Worm (Caenorhabditis elegans): ENCODE measurements around the gene gly-9.
A peak's percentile ranks its signal among the peaks of the same experiment; 100 is the strongest.

Gene gly-9

DNA sequence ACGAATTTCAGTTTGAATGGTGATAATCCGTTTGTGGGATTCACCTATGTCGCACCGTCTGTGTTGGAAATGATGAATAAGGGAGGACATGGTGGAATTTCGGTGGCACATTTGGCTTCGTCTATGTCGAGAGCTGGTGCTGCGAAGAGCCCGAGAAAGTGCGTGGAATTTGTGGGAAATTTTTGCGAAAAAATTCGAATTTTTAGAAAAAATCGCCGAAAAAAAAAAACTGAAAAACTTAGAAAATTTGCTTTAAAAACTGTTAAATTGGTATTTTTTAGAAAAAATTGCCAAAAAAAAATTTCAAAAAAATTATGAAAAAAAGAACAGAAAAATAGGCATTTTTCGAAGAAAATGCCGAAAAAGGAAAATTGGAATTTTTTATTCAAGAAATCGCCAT, 41.5 kb downstream of the gly-9 start:
- TF ChIP-seq cebp-2 (GFP tag; IDR thresholded peaks at IDR 0.05) (no peak), ceh-40 (GFP tag; IDR thresholded peaks at IDR 0.05) (0 out of 2 replicates have a peak, but pooled peaks have one; percentile 28), sdz-38 (tag; optimal IDR thresholded peaks at IDR 0.05) (no peak), Y53F4B.3 (GFP tag; IDR thresholded peaks at IDR 0.05) (no peak), Y95B8A.8 (GFP tag; IDR thresholded peaks at IDR 0.05) (no peak)

DNA sequence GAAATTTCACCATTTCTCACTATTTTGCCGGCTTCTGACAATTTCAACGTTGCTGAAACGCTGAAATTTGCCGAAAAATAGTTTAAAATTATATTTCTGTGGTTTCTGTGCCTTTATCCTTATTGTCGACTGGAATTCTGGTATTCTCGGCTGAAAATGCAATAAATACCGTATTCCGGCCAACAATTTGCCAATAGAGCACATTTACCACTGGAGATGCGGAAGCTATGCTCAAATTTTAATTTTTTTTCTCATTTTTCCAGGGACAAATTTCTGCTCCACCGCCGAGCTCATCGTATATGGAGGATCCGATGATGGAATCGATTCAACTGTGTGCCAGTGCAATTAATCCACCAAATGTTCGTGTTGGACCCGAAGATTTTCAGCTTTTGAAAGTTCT, 43.8 kb downstream of the gly-9 start:
- TF ChIP-seq cebp-1 (GFP tag; IDR thresholded peaks at IDR 0.05) (no peak), cebp-1 (tag; optimal IDR thresholded peaks at IDR 0.05) (peak; percentile 38), zim-3 (tag; optimal IDR thresholded peaks at IDR 0.05) (no peak), ceh-58 (GFP tag; IDR thresholded peaks at IDR 0.05) (0 out of 2 replicates have a peak, but pooled peaks have one; percentile 63), B0336.3 (GFP tag; IDR thresholded peaks at IDR 0.05) (peak; percentile 86), lin-54 (GFP tag; optimal IDR thresholded peaks at IDR 0.05) (no peak), ekl-4 (GFP tag; IDR thresholded peaks at IDR 0.05) (0 out of 2 replicates have a peak, but pooled peaks have one; percentile 22), unc-130 (GFP tag; optimal IDR thresholded peaks at IDR 0.05) (no peak), ceh-79 (tag; optimal IDR thresholded peaks at IDR 0.05) (peak; percentile 26), ztf-18 (tag; optimal IDR thresholded peaks at IDR 0.05) (no peak), sdz-38 (tag; optimal IDR thresholded peaks at IDR 0.05) (no peak), tbx-9 (tag; optimal IDR thresholded peaks at IDR 0.05; ENCODE audit: borderline replicate concordance) (no peak), madf-8 (GFP tag; conservative IDR thresholded peaks at IDR 0.05) (no peak)

- no peak for TF ChIP-seq F52B5.7 (tag; optimal IDR thresholded peaks at IDR 0.05)
- no peak for TF ChIP-seq ztf-6 (GFP tag; IDR thresholded peaks at IDR 0.05)
- TF ChIP-seq hrde-1 (tag; optimal IDR thresholded peaks at IDR 0.05; ENCODE audit: borderline replicate concordance): no peak
- no peak for TF ChIP-seq ceh-79 (tag; optimal IDR thresholded peaks at IDR 0.05)
- TF ChIP-seq ztf-18 (tag; optimal IDR thresholded peaks at IDR 0.05): no peak
- no peak for TF ChIP-seq Y56A3A.18 (GFP tag; IDR thresholded peaks at IDR 0.05)
- TF ChIP-seq F23B12.7 (tag; optimal IDR thresholded peaks at IDR 0.05; ENCODE audit: insufficient read depth): no peak
- TF ChIP-seq nhr-179 (tag; optimal IDR thresholded peaks at IDR 0.05): no peak
- no peak for TF ChIP-seq dox-1 (GFP tag; IDR thresholded peaks at IDR 0.05)
Measured at ce11 chrIII:11244820-11245219, 45.6 kb downstream of the gly-9 start, which contains the start of gene rsks-1. rsks-1 (plus strand) TSS chrIII:11245120.

ce11 chrIII:11244338-11244737, 46.0 kb downstream of the gly-9 start:
- no peak for TF ChIP-seq lin-26 (GFP tag; IDR thresholded peaks at IDR 0.05)
- TF ChIP-seq unc-62 (GFP tag; optimal IDR thresholded peaks at IDR 0.05): no peak
- TF ChIP-seq hmg-1.2 (GFP tag; IDR thresholded peaks at IDR 0.05): no peak
- TF ChIP-seq nfya-1 (tag; optimal IDR thresholded peaks at IDR 0.05; ENCODE audit: borderline replicate concordance, insufficient read depth): no peak
- no peak for TF ChIP-seq dpff-1 (tag; optimal IDR thresholded peaks at IDR 0.05)
- peak; percentile 25 for TF ChIP-seq attf-5 (GFP tag; optimal IDR thresholded peaks at IDR 0.05)
- no peak for TF ChIP-seq C06A6.2 (GFP tag; conservative IDR thresholded peaks at IDR 0.05)
- no peak for TF ChIP-seq lin-54 (GFP tag; optimal IDR thresholded peaks at IDR 0.05)
- peak; percentile 15 for TF ChIP-seq nhr-80 (tag; optimal IDR thresholded peaks at IDR 0.05)
- TF ChIP-seq B0035.1 (tag; optimal IDR thresholded peaks at IDR 0.05): no peak
- no peak for TF ChIP-seq somi-1 (GFP tag; optimal IDR thresholded peaks at IDR 0.05)
- no peak for TF ChIP-seq zim-3 (tag; optimal IDR thresholded peaks at IDR 0.05)
- no peak for TF ChIP-seq zfh-2 (GFP tag; conservative IDR thresholded peaks at IDR 0.05)
- no peak for TF ChIP-seq F23B12.7 (tag; optimal IDR thresholded peaks at IDR 0.05; ENCODE audit: insufficient read depth)
- peak; percentile 53; the same call in 1 of the 2 replicates for TF ChIP-seq hsf-1 (GFP tag; IDR thresholded peaks at IDR 0.05)
- TF ChIP-seq gei-17 (GFP tag; optimal IDR thresholded peaks at IDR 0.05): no peak
- no peak for TF ChIP-seq rpc-1 (optimal IDR thresholded peaks at IDR 0.05)
- no peak for TF ChIP-seq rpc-1 (tag; optimal IDR thresholded peaks at IDR 0.05)
- no peak for TF ChIP-seq ztf-25 (GFP tag; IDR thresholded peaks at IDR 0.05)
- no peak for TF ChIP-seq atf-7 (tag; optimal IDR thresholded peaks at IDR 0.05)
- no peak for TF ChIP-seq ceh-58 (GFP tag; IDR thresholded peaks at IDR 0.05)
- no peak for TF ChIP-seq K12H6.12 (tag; optimal IDR thresholded peaks at IDR 0.05)
- TF ChIP-seq cebp-1 (GFP tag; IDR thresholded peaks at IDR 0.05): peak; percentile 94
- peak; percentile 96 for TF ChIP-seq cebp-1 (tag; optimal IDR thresholded peaks at IDR 0.05)
- no peak for TF ChIP-seq hlh-12 (tag; optimal IDR thresholded peaks at IDR 0.05)
- TF ChIP-seq T07F8.4 (tag; optimal IDR thresholded peaks at IDR 0.05): no peak
